Worm (Caenorhabditis elegans): ENCODE measurements around the gene fbxa-155.

DNA sequence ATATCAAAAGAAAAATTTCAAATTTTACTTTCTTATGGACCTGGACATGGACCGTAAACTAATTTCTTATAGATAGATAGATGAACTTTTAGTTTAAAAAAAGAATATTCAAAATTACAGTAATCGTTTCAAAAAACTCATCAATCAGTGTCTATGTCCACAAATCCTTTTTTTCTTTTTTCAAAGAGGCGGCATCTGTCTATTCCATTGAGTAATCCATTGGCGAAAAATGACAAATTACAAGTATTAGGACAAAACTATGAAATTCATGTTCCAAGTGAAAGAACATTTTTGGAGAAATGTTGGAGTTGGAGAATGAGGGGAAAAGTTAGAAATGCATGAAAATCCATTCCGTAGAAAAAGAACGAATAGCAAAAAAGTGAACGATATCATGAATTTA lies 24.5 kb downstream of the fbxa-155 start:
- TF ChIP-seq eor-1 (tag; optimal IDR thresholded peaks at IDR 0.05) = no peak
- TF ChIP-seq nfya-1 (tag; optimal IDR thresholded peaks at IDR 0.05; ENCODE audit: insufficient read depth) = no peak
- TF ChIP-seq ZK546.5 (tag; optimal IDR thresholded peaks at IDR 0.05) = no peak
- no peak for TF ChIP-seq pqm-1 (tag; optimal IDR thresholded peaks at IDR 0.05)
- no peak for TF ChIP-seq ama-1 (optimal IDR thresholded peaks at IDR 0.05)
- no peak for TF ChIP-seq ceh-82 (tag; optimal IDR thresholded peaks at IDR 0.05)
- TF ChIP-seq fkh-2 (tag; optimal IDR thresholded peaks at IDR 0.05) = no peak
- no peak for TF ChIP-seq jun-1 (tag; optimal IDR thresholded peaks at IDR 0.05)
- TF ChIP-seq unc-39 (tag; optimal IDR thresholded peaks at IDR 0.05) = no peak
- TF ChIP-seq elt-3 (tag; optimal IDR thresholded peaks at IDR 0.05) = no peak
- TF ChIP-seq lin-15B (tag; optimal IDR thresholded peaks at IDR 0.05) = no peak
